Worm (Caenorhabditis elegans): ENCODE measurements around the gene cest-33.

cest-33 gene

ce11 chrV:6344531-6345171, 20.8 kb downstream of the cest-33 start:
- TF ChIP-seq lir-3 (tag; optimal IDR thresholded peaks at IDR 0.05; ENCODE audit: poor library complexity) (no peak), rnt-1 (tag; optimal IDR thresholded peaks at IDR 0.05) (peak; percentile 67), lsy-2 (tag; optimal IDR thresholded peaks at IDR 0.05) (peak in 1 of 2 experiments; percentile 7), lin-15B (tag; optimal IDR thresholded peaks at IDR 0.05) (no peak), lin-14 (GFP tag; optimal IDR thresholded peaks at IDR 0.05) (peak; percentile 57), ces-1 (GFP tag; optimal IDR thresholded peaks at IDR 0.05) (no peak), dsc-1 (tag; optimal IDR thresholded peaks at IDR 0.05) (peak; percentile 57), nhr-71 (tag; optimal IDR thresholded peaks at IDR 0.05) (peak; percentile 39), nhr-19 (GFP tag; conservative IDR thresholded peaks at IDR 0.05) (0 out of 2 replicates have a peak, but pooled peaks have one; percentile 3)

ce11 chrV:6342502-6342901, 23.0 kb downstream of the cest-33 start:
- TF ChIP-seq F16B12.6 (tag; optimal IDR thresholded peaks at IDR 0.05) (no peak), ceh-82 (tag; optimal IDR thresholded peaks at IDR 0.05) (no peak), C34B4.2 (tag; optimal IDR thresholded peaks at IDR 0.05) (no peak), C04F5.9 (tag; optimal IDR thresholded peaks at IDR 0.05) (no peak), lin-39 (tag; optimal IDR thresholded peaks at IDR 0.05) (no peak), ets-5 (GFP tag; IDR thresholded peaks at IDR 0.05) (no peak), lir-3 (tag; optimal IDR thresholded peaks at IDR 0.05; ENCODE audit: poor library complexity) (no peak), grh-1 (GFP tag; IDR thresholded peaks at IDR 0.05) (no peak), snu-23 (GFP tag; optimal IDR thresholded peaks at IDR 0.05) (peak; percentile 32), ztf-11 (tag; optimal IDR thresholded peaks at IDR 0.05) (no peak), jun-1 (tag; optimal IDR thresholded peaks at IDR 0.05) (no peak), vab-15 (tag; optimal IDR thresholded peaks at IDR 0.05) (no peak), mdl-1 (tag; optimal IDR thresholded peaks at IDR 0.05) (peak in 1 of 2 experiments; percentile 10), fos-1 (tag; optimal IDR thresholded peaks at IDR 0.05) (no peak), rnt-1 (tag; optimal IDR thresholded peaks at IDR 0.05) (peak; percentile 72), sptf-1 (tag; optimal IDR thresholded peaks at IDR 0.05) (no peak), hlh-17 (GFP tag; optimal IDR thresholded peaks at IDR 0.05; ENCODE audit: borderline replicate concordance) (no peak), aly-2 (tag; optimal IDR thresholded peaks at IDR 0.05) (no peak), hlh-4 (tag; optimal IDR thresholded peaks at IDR 0.05) (no peak), mab-9 (GFP tag; IDR thresholded peaks at IDR 0.05) (no peak), mep-1 (tag; optimal IDR thresholded peaks at IDR 0.05) (peak; percentile 28), nhr-90 (tag; optimal IDR thresholded peaks at IDR 0.05; ENCODE audit: poor library complexity) (no peak), nhr-71 (tag; optimal IDR thresholded peaks at IDR 0.05) (peak; percentile 60), efl-1 (optimal IDR thresholded peaks at IDR 0.05) (no peak), efl-1 (GFP tag; optimal IDR thresholded peaks at IDR 0.05 in 1 of 2) (no peak), lin-13 (GFP tag; optimal IDR thresholded peaks at IDR 0.05) (no peak), elt-3 (tag; optimal IDR thresholded peaks at IDR 0.05) (no peak), nhr-19 (GFP tag; conservative IDR thresholded peaks at IDR 0.05) (peak; percentile 17; the same call in 1 of the 2 replicates), nhr-84 (tag; optimal IDR thresholded peaks at IDR 0.05) (no peak), unc-86 (tag; optimal IDR thresholded peaks at IDR 0.05) (no peak), ztf-4 (tag; optimal IDR thresholded peaks at IDR 0.05) (no peak), nhr-11 (tag; optimal IDR thresholded peaks at IDR 0.05) (no peak), lsy-2 (tag; optimal IDR thresholded peaks at IDR 0.05) (peak in 1 of 2 experiments; percentile 52), zag-1 (tag; optimal IDR thresholded peaks at IDR 0.05) (no peak), unc-130 (tag; optimal IDR thresholded peaks at IDR 0.05) (peak; percentile 15), tlp-1 (tag; optimal IDR thresholded peaks at IDR 0.05) (no peak), tbx-2 (tag; optimal IDR thresholded peaks at IDR 0.05) (no peak), dpl-1 (GFP tag; optimal IDR thresholded peaks at IDR 0.05) (peak in 1 of 3 experiments; percentile 2), swsn-7 (tag; optimal IDR thresholded peaks at IDR 0.05) (peak; percentile 11), nhr-85 (tag) (no peak), pag-3 (tag; optimal IDR thresholded peaks at IDR 0.05; ENCODE audit: borderline replicate concordance, insufficient read depth) (no peak), lin-14 (GFP tag; optimal IDR thresholded peaks at IDR 0.05) (peak; percentile 83), fkh-10 (GFP tag; optimal IDR thresholded peaks at IDR 0.05) (no peak), fkh-4 (tag; optimal IDR thresholded peaks at IDR 0.05; ENCODE audit: borderline replicate concordance) (peak; percentile 70), xbp-1 (tag; optimal IDR thresholded peaks at IDR 0.05) (no peak), nhr-28 (tag; optimal IDR thresholded peaks at IDR 0.05) (no peak)
